Worm (Caenorhabditis elegans) whole organism, L1 larva: ENCODE results near the gene Y75B8A.18.

ENCODE experiments used
- C04F5.9 ChIP-seq: sonication (generic microtip); optimal IDR thresholded peaks from 2 replicates; lab custom pipeline; 2016; ENCODE audit warnings: missing genetic modification characterization, missing compliant biosample characterization
- aly-2 ChIP-seq: fragments of 150-350 bp; optimal IDR thresholded peaks from 2 replicates; lab custom pipeline; 2014; ENCODE audit warnings: missing biosample characterization, missing genetic modification characterization
- ama-1 ChIP-seq: fragments of 150-350 bp; optimal IDR thresholded peaks from 2 replicates; lab custom pipeline; 2014
- ceh-82 ChIP-seq, 3 experiments: fragments of 150-350 bp in 1 of 3; sonication (generic microtip) in 2 of 3; optimal IDR thresholded peaks; 2 replicates each; lab custom pipeline; 2014 to 2017; ENCODE audit warnings: missing biosample characterization in 3 of 3, missing genetic modification characterization in 3 of 3
- ces-1 ChIP-seq: fragments of 150-350 bp; optimal IDR thresholded peaks from 2 replicates; lab custom pipeline; 2014; ENCODE audit warnings: missing biosample characterization, missing genetic modification reagents, missing genetic modification characterization
- efl-1 ChIP-seq, 4 experiments: fragments of 150-350 bp; optimal IDR thresholded peaks in 3 of 4; peaks in 1 of 4; 1 replicate in 1 of 4; 2 replicates in 3 of 4; lab custom pipeline; 2014; ENCODE audit warnings: missing biosample characterization in 2 of 4, missing genetic modification characterization in 2 of 4, missing genetic modification reagents in 2 of 4
- efl-3 ChIP-seq: fragments of 200-800 bp; sonication (Bioruptor generic); optimal IDR thresholded peaks from 2 replicates; lab custom pipeline; 2018; ENCODE audit warnings: mild to moderate bottlenecking, missing genetic modification characterization, missing compliant biosample characterization
- egl-27 ChIP-seq, 2 experiments: fragments of 150-350 bp in 1 of 2; sonication (generic microtip); optimal IDR thresholded peaks; 3 replicates each; lab custom pipeline; 2017 to 2018; ENCODE audit warnings: missing biosample characterization in 2 of 2, missing genetic modification characterization in 2 of 2, missing genetic modification reagents in 2 of 2
- elt-2 ChIP-seq: sonication (generic microtip); optimal IDR thresholded peaks from 2 replicates; lab custom pipeline; 2016; ENCODE audit warnings: missing genetic modification characterization, mild to moderate bottlenecking, inconsistent platforms, missing compliant biosample characterization, missing genetic modification reagents
- fkh-4 ChIP-seq: sonication (generic microtip); optimal IDR thresholded peaks from 2 replicates; lab custom pipeline; 2016; ENCODE audit warnings: missing compliant biosample characterization, missing genetic modification characterization, borderline replicate concordance
- fkh-8 ChIP-seq: sonication (generic microtip); optimal IDR thresholded peaks from 2 replicates; lab custom pipeline; 2016; ENCODE audit warnings: mild to moderate bottlenecking, missing genetic modification characterization, missing compliant biosample characterization
- fos-1 ChIP-seq: fragments of 150-350 bp; optimal IDR thresholded peaks from 2 replicates; lab custom pipeline; 2014; ENCODE audit warnings: missing biosample characterization, missing genetic modification characterization
- grh-1 ChIP-seq: fragments of 200-800 bp; sonication (Bioruptor generic); IDR thresholded peaks from 2 replicates; pipeline ENCODE4 v1.3.6; 2022; ENCODE audit warnings: missing genetic modification reagents, missing genetic modification characterization, missing compliant biosample characterization
- hlh-17 ChIP-seq: fragments of 200-800 bp; sonication (Bioruptor generic); optimal IDR thresholded peaks from 2 replicates; lab custom pipeline; 2018; ENCODE audit warnings: missing genetic modification characterization, mild to moderate bottlenecking, missing compliant biosample characterization, moderate library complexity, borderline replicate concordance
- hpl-2 ChIP-seq: fragments of 150-350 bp; optimal IDR thresholded peaks from 2 replicates; lab custom pipeline; 2014; ENCODE audit warnings: missing biosample characterization, missing genetic modification reagents, missing genetic modification characterization
- jun-1 ChIP-seq: fragments of 150-350 bp; optimal IDR thresholded peaks from 2 replicates; lab custom pipeline; 2014; ENCODE audit warnings: missing biosample characterization, missing genetic modification reagents, missing genetic modification characterization
- lin-14 ChIP-seq: fragments of 200-800 bp; sonication (Bioruptor generic); optimal IDR thresholded peaks from 2 replicates; lab custom pipeline; 2018; ENCODE audit warnings: mild to moderate bottlenecking, missing genetic modification characterization, moderate library complexity, missing compliant biosample characterization
- lin-35 ChIP-seq, 2 experiments: fragments of 150-350 bp; optimal IDR thresholded peaks; 2 replicates each; lab custom pipeline; 2014; ENCODE audit warnings: missing biosample characterization in 2 of 2, missing genetic modification characterization in 2 of 2, missing genetic modification reagents in 2 of 2
- lin-39 ChIP-seq: fragments of 150-350 bp; optimal IDR thresholded peaks from 2 replicates; lab custom pipeline; 2014; ENCODE audit warnings: missing biosample characterization, missing genetic modification reagents, missing genetic modification characterization
- mef-2 ChIP-seq: fragments of 150-350 bp; optimal IDR thresholded peaks from 2 replicates; lab custom pipeline; 2014; ENCODE audit warnings: missing biosample characterization, missing genetic modification characterization
- nhr-19 ChIP-seq: fragments of 200-800 bp; sonication (Bioruptor generic); conservative IDR thresholded peaks from 2 replicates; pipeline ENCODE4 v1.3.6; 2022; ENCODE audit warnings: missing genetic modification characterization, missing compliant biosample characterization
- nhr-47 ChIP-seq: sonication (generic microtip); optimal IDR thresholded peaks from 2 replicates; lab custom pipeline; 2016; ENCODE audit warnings: mild to moderate bottlenecking, missing genetic modification characterization, moderate library complexity, missing compliant biosample characterization
- nhr-71 ChIP-seq: sonication (generic microtip); optimal IDR thresholded peaks from 2 replicates; lab custom pipeline; 2016; ENCODE audit warnings: mild to moderate bottlenecking, missing genetic modification characterization, moderate library complexity, missing compliant biosample characterization
- nhr-84 ChIP-seq: sonication (generic microtip); optimal IDR thresholded peaks from 2 replicates; lab custom pipeline; 2017; ENCODE audit warnings: missing biosample characterization, missing genetic modification characterization
- pag-3 ChIP-seq: sonication (generic microtip); optimal IDR thresholded peaks from 2 replicates; lab custom pipeline; 2017; ENCODE audit warnings: missing genetic modification characterization, mild to moderate bottlenecking, missing compliant biosample characterization, antibody characterized with exemption, borderline replicate concordance; ENCODE audit not compliant: insufficient read depth
- pqm-1 ChIP-seq: sonication (generic microtip); optimal IDR thresholded peaks from 3 replicates; lab custom pipeline; 2017; ENCODE audit warnings: missing biosample characterization, missing genetic modification characterization
- rnt-1 ChIP-seq: sonication (generic microtip); optimal IDR thresholded peaks from 2 replicates; lab custom pipeline; 2016; ENCODE audit warnings: mild to moderate bottlenecking, missing genetic modification characterization, moderate library complexity, missing compliant biosample characterization
- sox-4 ChIP-seq: sonication (generic microtip); optimal IDR thresholded peaks from 2 replicates; lab custom pipeline; 2016; ENCODE audit warnings: missing genetic modification characterization, missing compliant biosample characterization
- unc-130 ChIP-seq: fragments of 150-350 bp; optimal IDR thresholded peaks from 2 replicates; lab custom pipeline; 2017; ENCODE audit warnings: missing biosample characterization, missing genetic modification characterization, inconsistent platforms
- unc-86 ChIP-seq: sonication (generic microtip); optimal IDR thresholded peaks from 2 replicates; lab custom pipeline; 2016; ENCODE audit warnings: missing genetic modification characterization, missing compliant biosample characterization
- unc-98 ChIP-seq: fragments of 200-800 bp; sonication (Bioruptor generic); IDR thresholded peaks from 2 replicates; pipeline ENCODE4 v1.3.6; 2022; ENCODE audit warnings: missing genetic modification characterization, missing compliant biosample characterization
- xbp-1 ChIP-seq: sonication (generic microtip); optimal IDR thresholded peaks from 2 replicates; lab custom pipeline; 2016; ENCODE audit warnings: missing genetic modification characterization, missing compliant biosample characterization
- ztf-11 ChIP-seq, 2 experiments: sonication (generic microtip); optimal IDR thresholded peaks; 2 replicates each; lab custom pipeline; 2016 to 2017; ENCODE audit warnings: missing genetic modification characterization in 2 of 2, missing biosample characterization in 1 of 2, missing compliant biosample characterization in 1 of 2

Gene Y75B8A.18

DNA sequence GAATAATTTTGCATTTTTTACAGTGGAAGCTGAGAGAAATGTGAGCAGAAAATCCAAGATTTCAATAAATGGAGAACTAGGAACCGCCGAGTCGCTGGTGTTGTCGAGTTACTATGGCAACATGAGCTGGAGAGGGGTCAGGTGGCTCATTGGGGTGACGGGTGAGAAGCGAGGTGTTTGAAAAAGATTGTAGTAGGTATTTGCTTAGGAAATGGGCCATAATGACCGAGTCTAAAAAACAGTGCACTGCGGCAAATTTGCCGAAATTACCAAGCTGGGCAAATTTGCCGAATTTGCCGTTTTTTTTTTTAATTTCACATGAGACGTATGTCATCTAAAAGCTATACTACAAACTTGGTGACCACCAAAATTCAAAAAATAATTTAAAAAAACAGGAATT, 23.6 kb downstream of the Y75B8A.18 start, which contains the start of gene osm-12:
Gene osm-12, minus strand, starts transcription at position 101 of the 400 bp plus-strand sequence.
- TF ChIP-seq C04F5.9 (tag; lab: Kevin White, UChicago) (no peak), ama-1 (lab: Kevin White, UChicago) (no peak), rnt-1 (no peak), mef-2 (tag; lab: Kevin White, UChicago) (no peak), ces-1 (GFP tag; lab: Kevin White, UChicago) (no peak), nhr-19 (GFP tag; lab: Robert Waterston, UW) (no peak), efl-3 (no peak), fkh-8 (tag; lab: Kevin White, UChicago) (peak; percentile 3)

DNA sequence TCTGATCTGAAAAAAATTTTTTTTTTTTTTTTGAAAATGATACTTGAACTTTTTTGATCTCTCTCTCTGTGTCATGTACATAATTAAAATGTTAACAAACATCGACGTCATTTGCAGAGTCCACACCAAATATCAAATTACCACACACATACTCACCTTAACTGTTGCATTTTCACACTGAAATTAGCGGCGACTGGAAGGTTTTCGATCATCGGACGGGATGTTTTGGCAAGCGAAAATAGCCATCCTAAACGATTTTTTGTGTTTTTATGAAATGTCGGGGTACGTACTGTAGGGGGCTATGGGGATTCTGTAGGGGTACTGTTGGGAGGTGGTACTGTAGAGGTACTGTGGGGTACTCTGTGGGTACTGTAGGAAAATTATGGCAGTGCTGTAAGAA, 27.9 kb downstream of the Y75B8A.18 start:
- TF ChIP-seq unc-98 (no peak), efl-1 (optimal IDR thresholded peaks at IDR 0.05; lab: Kevin White, UChicago) (no peak), efl-1 (GFP tag; optimal IDR thresholded peaks at IDR 0.05 in 1 of 2; lab: Kevin White, UChicago) (peak in 1 of 2 experiments; percentile 92), hlh-17 (GFP tag; lab: Kevin White, UChicago) (no peak), nhr-19 (GFP tag; lab: Robert Waterston, UW) (no peak)

ce11 chrIII:12195991-12196390, 30.0 kb downstream of the Y75B8A.18 start:
- TF ChIP-seq xbp-1 (tag; lab: Kevin White, UChicago) = no peak
- TF ChIP-seq jun-1 (tag; lab: Kevin White, UChicago) = no peak
- TF ChIP-seq nhr-71 = no peak
- TF ChIP-seq unc-130 = no peak
- TF ChIP-seq hpl-2 (GFP tag; lab: Kevin White, UChicago) = no peak
- no peak for TF ChIP-seq elt-2 (tag; lab: Kevin White, UChicago)
- no peak for TF ChIP-seq lin-14 (GFP tag; lab: Kevin White, UChicago)
- no peak for TF ChIP-seq nhr-84 (tag; lab: Kevin White, UChicago)

DNA sequence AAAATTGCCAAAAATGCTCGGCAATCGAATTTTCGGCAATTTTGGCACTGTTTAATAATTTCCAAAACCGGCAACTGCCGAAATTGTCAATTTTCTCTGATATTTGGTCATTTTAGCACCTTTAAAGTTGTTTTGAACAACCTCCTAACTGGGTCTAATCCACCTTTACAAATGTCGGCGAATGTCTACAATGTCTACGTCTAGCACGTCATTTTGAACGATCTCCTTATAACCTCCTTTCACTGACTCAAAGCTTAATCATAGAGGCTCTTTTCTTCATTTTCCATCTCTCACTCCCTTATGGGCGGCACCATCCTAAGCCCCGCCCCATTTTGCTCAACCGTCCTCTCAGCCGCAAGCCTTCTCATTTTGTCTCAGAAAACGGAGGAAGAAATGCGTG, 31.8 kb downstream of the Y75B8A.18 start, which contains the start of gene Y75B8A.44:
Gene Y75B8A.44, plus strand, starts transcription at position 301 of the 400 bp plus-strand sequence.
- no peak for TF ChIP-seq unc-86
- TF ChIP-seq ceh-82 (tag; optimal IDR thresholded peaks at IDR 0.05; lab: Kevin White, UChicago) = no peak
- no peak for TF ChIP-seq pqm-1 (tag; lab: Kevin White, UChicago)
- TF ChIP-seq fkh-4 (tag; lab: Kevin White, UChicago) = no peak
- TF ChIP-seq ztf-11 (tag; optimal IDR thresholded peaks at IDR 0.05; lab: Kevin White, UChicago) = no peak

DNA sequence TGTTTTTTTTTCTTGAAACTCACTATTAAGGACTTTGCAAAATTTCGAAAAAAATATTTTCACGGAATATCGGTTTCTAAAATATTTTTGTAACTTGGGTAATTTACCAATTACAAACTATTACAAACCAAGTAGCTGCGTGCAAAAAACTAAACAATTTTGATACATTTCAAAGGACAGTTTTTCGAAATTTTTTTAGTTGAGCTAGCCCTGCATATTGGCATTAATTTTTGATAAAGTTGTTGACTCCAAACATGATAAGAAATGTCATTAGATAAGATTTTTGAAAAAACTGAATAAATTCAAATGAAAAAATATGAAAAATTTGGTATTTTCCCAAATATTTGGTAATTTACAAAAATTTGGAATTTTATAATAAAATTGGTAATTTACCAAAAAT, 37.8 kb downstream of the Y75B8A.18 start:
- TF ChIP-seq elt-2 (tag; lab: Kevin White, UChicago) (peak; percentile 3), efl-1 (optimal IDR thresholded peaks at IDR 0.05; lab: Kevin White, UChicago) (no peak), efl-1 (GFP tag; optimal IDR thresholded peaks at IDR 0.05 in 1 of 2; lab: Kevin White, UChicago) (peak in 1 of 2 experiments; percentile 62), pag-3 (tag; lab: Kevin White, UChicago) (no peak)

- no peak for TF ChIP-seq fos-1
- TF ChIP-seq unc-86 = no peak
Observed at ce11 chrIII:12186111-12186510, 39.9 kb downstream of the Y75B8A.18 start, which contains the start of gene lury-1. TSS of gene lury-1 (plus strand) at chrIII:12186411.

DNA sequence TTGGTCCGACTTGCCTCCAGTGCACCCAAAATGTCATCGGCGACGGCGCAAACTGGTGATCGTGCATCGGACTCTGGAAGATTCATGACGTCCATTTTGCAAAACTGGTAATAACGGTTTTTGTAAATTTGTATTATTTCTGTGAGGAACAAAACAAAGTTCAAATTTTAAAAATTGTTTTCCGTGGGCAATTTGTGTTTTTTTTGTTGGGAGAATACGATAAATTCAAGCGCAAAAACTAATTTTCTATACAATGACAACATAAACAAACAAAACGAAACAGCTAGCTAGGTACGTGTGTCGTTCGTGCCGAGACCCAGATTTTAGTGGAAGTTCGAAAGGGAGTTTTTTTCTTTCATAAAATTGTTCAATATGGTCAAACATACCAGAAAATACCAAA, 43.1 kb downstream of the Y75B8A.18 start, which contains the start of gene Y75B8A.10:
Gene Y75B8A.10, minus strand, starts transcription at position 101 of the 400 bp plus-strand sequence.
- TF ChIP-seq nhr-71 = no peak
- no peak for TF ChIP-seq sox-4
- no peak for TF ChIP-seq fkh-8 (tag; lab: Kevin White, UChicago)
- TF ChIP-seq lin-39 = no peak
- no peak for TF ChIP-seq grh-1 (GFP tag; lab: Robert Waterston, UW)
- TF ChIP-seq aly-2 (tag; lab: Kevin White, UChicago) = no peak
- no peak for TF ChIP-seq pqm-1 (tag; lab: Kevin White, UChicago)
- no peak for TF ChIP-seq nhr-47 (tag; lab: Kevin White, UChicago)
- no peak for TF ChIP-seq lin-35 (GFP tag; optimal IDR thresholded peaks at IDR 0.05; lab: Kevin White, UChicago)
- TF ChIP-seq egl-27 (tag; optimal IDR thresholded peaks at IDR 0.05; lab: Kevin White, UChicago) = no peak
